Worm (Caenorhabditis elegans) whole organism, L2 larva: ENCODE results near the gene F53C11.1.

Experiments used
- ZK546.5 ChIP-seq: sonication (generic microtip); optimal IDR thresholded peaks from 2 replicates; lab custom pipeline; 2017; ENCODE audit warnings: missing biosample characterization, missing genetic modification characterization
- elt-3 ChIP-seq: sonication (generic microtip); optimal IDR thresholded peaks from 2 replicates; lab custom pipeline; 2017; ENCODE audit warnings: missing biosample characterization, missing genetic modification characterization
- nhr-6 ChIP-seq: fragments of 150-350 bp; optimal IDR thresholded peaks from 2 replicates; lab custom pipeline; 2014; ENCODE audit warnings: missing biosample characterization, missing genetic modification characterization

- TF ChIP-seq nhr-6 (tag; lab: Kevin White, UChicago) (no peak), elt-3 (tag; lab: Kevin White, UChicago) (no peak), ZK546.5 (tag; lab: Kevin White, UChicago) (no peak)
Measured at ce11 chrV:13794046-13794445, 18.4 kb downstream of the F53C11.1 start.
